Worm (Caenorhabditis elegans): Measurements from ENCODE around the gene F28H6.6.

Gene F28H6.6

ce11 chrX:14134883-14135282 lies 9.2 kb upstream of the F28H6.6 start:
- TF ChIP-seq mep-1 (tag; optimal IDR thresholded peaks at IDR 0.05) (no peak), mab-5 (tag; optimal IDR thresholded peaks at IDR 0.05) (no peak), pha-4 (tag; optimal IDR thresholded peaks at IDR 0.05) (no peak), tbx-8 (GFP tag; optimal IDR thresholded peaks at IDR 0.05) (no peak)

- no peak for TF ChIP-seq ham-2 (GFP tag; optimal IDR thresholded peaks at IDR 0.05)
- TF ChIP-seq ztf-11 (tag; optimal IDR thresholded peaks at IDR 0.05) = no peak
- TF ChIP-seq bed-3 (GFP tag; optimal IDR thresholded peaks at IDR 0.05) = no peak
- no peak for TF ChIP-seq nhr-237 (tag; optimal IDR thresholded peaks at IDR 0.05)
- TF ChIP-seq unc-62 (GFP tag; optimal IDR thresholded peaks at IDR 0.05) = no peak
- TF ChIP-seq sem-2 (GFP tag; optimal IDR thresholded peaks at IDR 0.05) = no peak
These were observed 8.6 kb upstream of the F28H6.6 start, which contains the start of gene F28H6.8 for ce11 chrX:14134244-14134643. Gene F28H6.8, minus strand, starts transcription at chrX:14134344.

ce11 chrX:14132677-14133076 lies 7.0 kb upstream of the F28H6.6 start:
- TF ChIP-seq ces-1 (GFP tag; optimal IDR thresholded peaks at IDR 0.05) = no peak
- TF ChIP-seq bed-3 (GFP tag; optimal IDR thresholded peaks at IDR 0.05) = no peak
- TF ChIP-seq ztf-11 (tag; optimal IDR thresholded peaks at IDR 0.05) = no peak
- TF ChIP-seq pha-4 (tag; optimal IDR thresholded peaks at IDR 0.05) = no peak
- TF ChIP-seq cnd-1 (tag; optimal IDR thresholded peaks at IDR 0.05) = no peak
- no peak for TF ChIP-seq ham-2 (GFP tag; optimal IDR thresholded peaks at IDR 0.05)
- no peak for TF ChIP-seq ceh-43 (GFP tag; optimal IDR thresholded peaks at IDR 0.05)
- TF ChIP-seq ceh-39 (tag; optimal IDR thresholded peaks at IDR 0.05) = no peak
- TF ChIP-seq flh-1 (GFP tag; optimal IDR thresholded peaks at IDR 0.05) = no peak
- no peak for TF ChIP-seq drap-1 (GFP tag; optimal IDR thresholded peaks at IDR 0.05)
- no peak for TF ChIP-seq elt-3 (tag; optimal IDR thresholded peaks at IDR 0.05)
- no peak for TF ChIP-seq nhr-76 (tag; optimal IDR thresholded peaks at IDR 0.05)
- TF ChIP-seq lin-32 (GFP tag; optimal IDR thresholded peaks at IDR 0.05) = no peak
- TF ChIP-seq mls-2 (tag; optimal IDR thresholded peaks at IDR 0.05) = no peak
- TF ChIP-seq zip-8 (tag; optimal IDR thresholded peaks at IDR 0.05) = no peak
- TF ChIP-seq snpc-4 (tag; optimal IDR thresholded peaks at IDR 0.05) = no peak

- TF ChIP-seq snpc-4 (tag; optimal IDR thresholded peaks at IDR 0.05) (no peak), nhr-76 (tag; optimal IDR thresholded peaks at IDR 0.05) (no peak), bed-3 (GFP tag; optimal IDR thresholded peaks at IDR 0.05) (no peak), unc-62 (GFP tag; optimal IDR thresholded peaks at IDR 0.05) (no peak), nhr-12 (tag; optimal IDR thresholded peaks at IDR 0.05) (no peak), lin-32 (GFP tag; optimal IDR thresholded peaks at IDR 0.05) (no peak), hlh-1 (tag; optimal IDR thresholded peaks at IDR 0.05) (no peak), tbx-8 (GFP tag; optimal IDR thresholded peaks at IDR 0.05) (no peak), lin-13 (tag; optimal IDR thresholded peaks at IDR 0.05) (no peak), ztf-11 (tag; optimal IDR thresholded peaks at IDR 0.05) (no peak), ham-2 (GFP tag; optimal IDR thresholded peaks at IDR 0.05) (no peak), lsy-2 (tag; optimal IDR thresholded peaks at IDR 0.05) (no peak), M03D4.4 (tag; optimal IDR thresholded peaks at IDR 0.05) (no peak), cnd-1 (tag; optimal IDR thresholded peaks at IDR 0.05) (no peak), ceh-83 (GFP tag; optimal IDR thresholded peaks at IDR 0.05) (no peak), blmp-1 (tag; optimal IDR thresholded peaks at IDR 0.05) (no peak), mab-5 (tag; optimal IDR thresholded peaks at IDR 0.05) (no peak), ceh-39 (tag; optimal IDR thresholded peaks at IDR 0.05) (no peak)
These were observed 5.8 kb upstream of the F28H6.6 start for ce11 chrX:14131476-14131875.

- peak; percentile 3 for TF ChIP-seq sptf-1 (tag; optimal IDR thresholded peaks at IDR 0.05)
- TF ChIP-seq elt-3 (tag; optimal IDR thresholded peaks at IDR 0.05) = no peak
These were observed 1.7 kb upstream of the F28H6.6 start, which contains the start of gene F28H6.4 for ce11 chrX:14127291-14127922. Gene F28H6.4, plus strand, starts transcription at chrX:14127872.

- TF ChIP-seq unc-62 (GFP tag; optimal IDR thresholded peaks at IDR 0.05) (no peak), ces-1 (GFP tag; optimal IDR thresholded peaks at IDR 0.05) (no peak), mls-2 (tag; optimal IDR thresholded peaks at IDR 0.05) (no peak), ham-2 (GFP tag; optimal IDR thresholded peaks at IDR 0.05) (no peak), zip-8 (tag; optimal IDR thresholded peaks at IDR 0.05) (no peak)
These were observed 6.9 kb downstream of the F28H6.6 start for ce11 chrX:14118762-14119161.

All from whole organism, mixed stage, embryonic.